Worm (Caenorhabditis elegans): Measurements from ENCODE around the gene Y75B8A.31.

Gene Y75B8A.31

DNA sequence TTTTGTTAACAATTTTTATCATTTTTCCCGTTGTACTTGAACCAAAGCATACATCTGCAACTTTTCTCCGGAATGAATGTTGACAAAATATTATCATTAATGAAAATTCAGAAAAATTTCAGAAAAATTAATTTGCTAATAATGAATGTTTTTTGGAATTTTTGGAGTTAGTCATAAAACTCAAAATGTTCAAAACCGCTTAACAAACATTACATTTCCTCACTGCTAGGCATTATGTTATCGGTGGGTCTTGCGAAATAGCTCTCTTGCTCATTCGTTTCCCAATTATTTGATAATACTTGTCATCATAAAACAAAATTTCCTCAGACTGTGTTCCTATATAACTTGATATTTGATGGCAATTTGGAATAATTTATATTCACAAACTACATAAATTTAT is 38.6 kb upstream of the Y75B8A.31 start, which contains the start of gene Y75B8A.39:
Gene Y75B8A.39, plus strand, starts transcription at position 301 of the 400 bp plus-strand sequence.
- TF ChIP-seq pqm-1 (tag; optimal IDR thresholded peaks at IDR 0.05) (peak; percentile 20), nhr-42 (GFP tag; IDR thresholded peaks at IDR 0.05) (no peak), php-3 (GFP tag; IDR thresholded peaks at IDR 0.05) (0 out of 2 replicates have a peak, but pooled peaks have one; percentile 17), ceh-20 (GFP tag; IDR thresholded peaks at IDR 0.05) (no peak), snpc-1.2 (GFP tag; IDR thresholded peaks at IDR 0.05) (no peak), duxl-1 (tag; optimal IDR thresholded peaks at IDR 0.05; ENCODE audit: poor library complexity) (no peak), hmg-1.1 (GFP tag; IDR thresholded peaks at IDR 0.05) (no peak)

DNA sequence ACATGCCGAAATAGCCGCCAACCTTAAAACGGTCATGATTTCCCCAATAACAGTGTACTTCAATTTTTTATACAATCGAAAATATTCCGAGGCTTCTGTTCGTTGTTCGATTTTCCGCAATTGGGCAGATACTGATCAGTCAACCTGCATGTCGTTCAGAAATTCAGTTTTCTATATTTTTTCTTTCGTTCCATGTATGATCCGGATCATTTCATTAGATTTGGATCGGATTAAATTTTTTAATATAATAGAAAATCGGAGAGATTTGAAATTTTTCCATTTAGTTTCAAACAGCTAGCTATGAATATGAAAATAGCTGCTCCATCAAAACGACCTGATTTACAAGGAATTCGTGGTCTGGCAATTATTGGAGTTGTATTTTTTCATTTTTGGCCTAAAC is 36.3 kb upstream of the Y75B8A.31 start, which contains the start of gene Y75B8A.37:
Gene Y75B8A.37, plus strand, starts transcription at position 301 of the 400 bp plus-strand sequence.
- TF ChIP-seq lin-38 (GFP tag; IDR thresholded peaks at IDR 0.05) (no peak), nhr-48 (tag; optimal IDR thresholded peaks at IDR 0.05) (no peak), Y75B8A.6 (GFP tag; IDR thresholded peaks at IDR 0.05) (no peak), dve-1 (tag; optimal IDR thresholded peaks at IDR 0.05; ENCODE audit: insufficient read depth) (no peak), hlh-11 (tag; optimal IDR thresholded peaks at IDR 0.05) (no peak), daf-16 (GFP tag; optimal IDR thresholded peaks at IDR 0.05) (no peak), daf-16 (tag; optimal IDR thresholded peaks at IDR 0.05) (no peak), mdl-1 (tag; optimal IDR thresholded peaks at IDR 0.05) (no peak), attf-4 (tag; optimal IDR thresholded peaks at IDR 0.05) (no peak), php-3 (GFP tag; IDR thresholded peaks at IDR 0.05) (no peak), zip-2 (tag; optimal IDR thresholded peaks at IDR 0.05) (no peak), nhr-11 (tag; optimal IDR thresholded peaks at IDR 0.05) (no peak)

DNA sequence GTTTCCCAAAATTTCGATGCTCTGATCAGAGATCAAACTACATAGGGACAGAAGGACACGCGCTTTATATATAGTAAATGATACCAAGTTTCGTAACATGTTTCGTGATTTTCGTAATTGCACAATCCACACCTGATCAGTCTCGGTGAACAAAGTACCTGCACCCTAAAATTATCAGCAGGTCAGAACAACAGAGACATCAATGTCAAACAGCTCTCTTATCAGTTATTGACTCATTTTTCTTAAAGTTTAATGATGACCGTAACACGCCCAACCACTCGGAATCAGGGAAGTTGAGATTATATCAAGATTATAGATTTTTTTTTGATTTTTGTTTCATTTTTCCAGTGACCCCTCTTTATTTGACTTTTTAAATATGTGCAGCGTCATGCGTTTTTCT is 34.0 kb upstream of the Y75B8A.31 start:
- peak; percentile 76 for TF ChIP-seq dve-1 (tag; optimal IDR thresholded peaks at IDR 0.05; ENCODE audit: insufficient read depth)
- no peak for TF ChIP-seq ZK546.5 (tag; optimal IDR thresholded peaks at IDR 0.05)
- TF ChIP-seq egl-27 (tag; optimal IDR thresholded peaks at IDR 0.05) = no peak
- TF ChIP-seq pqm-1 (tag; optimal IDR thresholded peaks at IDR 0.05) = peak; percentile 86
- TF ChIP-seq nhr-41 (GFP tag; IDR thresholded peaks at IDR 0.05) = peak; percentile 92
- TF ChIP-seq Y5F2A.4 (GFP tag; optimal IDR thresholded peaks at IDR 0.05) = no peak
- no peak for TF ChIP-seq nhr-11 (tag; optimal IDR thresholded peaks at IDR 0.05)
- TF ChIP-seq lin-13 (GFP tag; optimal IDR thresholded peaks at IDR 0.05) = peak; percentile 38
- peak in 1 of 2 experiments; percentile 90 for TF ChIP-seq unc-62 (GFP tag; optimal IDR thresholded peaks at IDR 0.05 in 1 of 2)
- no peak for TF ChIP-seq unc-62 (tag; optimal IDR thresholded peaks at IDR 0.05)
- TF ChIP-seq php-3 (GFP tag; IDR thresholded peaks at IDR 0.05) = peak; percentile 88
- peak; percentile 24; the same call in 1 of the 2 replicates for TF ChIP-seq lin-38 (GFP tag; IDR thresholded peaks at IDR 0.05)
- TF ChIP-seq nhr-6 (tag; optimal IDR thresholded peaks at IDR 0.05) = peak; percentile 81
- no peak for TF ChIP-seq daf-16 (GFP tag; optimal IDR thresholded peaks at IDR 0.05)
- TF ChIP-seq daf-16 (tag; optimal IDR thresholded peaks at IDR 0.05) = peak; percentile 88
- peak; percentile 83 for TF ChIP-seq nhr-28 (tag; optimal IDR thresholded peaks at IDR 0.05)
- TF ChIP-seq dmd-6 (GFP tag; IDR thresholded peaks at IDR 0.05) = peak; percentile 86
- TF ChIP-seq T20F7.1 (GFP tag; optimal IDR thresholded peaks at IDR 0.05) = no peak
- TF ChIP-seq hlh-30 (tag; optimal IDR thresholded peaks at IDR 0.05; ENCODE audit: insufficient read depth) = peak; percentile 49
- no peak for TF ChIP-seq ztf-7 (tag; optimal IDR thresholded peaks at IDR 0.05)
- TF ChIP-seq mes-2 (tag; optimal IDR thresholded peaks at IDR 0.05; ENCODE audit: poor library complexity, severe bottlenecking) = peak; percentile 4
- no peak for TF ChIP-seq mep-1 (tag; optimal IDR thresholded peaks at IDR 0.05)
- TF ChIP-seq hlh-11 (tag; optimal IDR thresholded peaks at IDR 0.05) = peak; percentile 79
- TF ChIP-seq lin-1 (GFP tag; IDR thresholded peaks at IDR 0.05) = peak; percentile 87
- TF ChIP-seq D1046.2 (GFP tag; IDR thresholded peaks at IDR 0.05) = no peak

DNA sequence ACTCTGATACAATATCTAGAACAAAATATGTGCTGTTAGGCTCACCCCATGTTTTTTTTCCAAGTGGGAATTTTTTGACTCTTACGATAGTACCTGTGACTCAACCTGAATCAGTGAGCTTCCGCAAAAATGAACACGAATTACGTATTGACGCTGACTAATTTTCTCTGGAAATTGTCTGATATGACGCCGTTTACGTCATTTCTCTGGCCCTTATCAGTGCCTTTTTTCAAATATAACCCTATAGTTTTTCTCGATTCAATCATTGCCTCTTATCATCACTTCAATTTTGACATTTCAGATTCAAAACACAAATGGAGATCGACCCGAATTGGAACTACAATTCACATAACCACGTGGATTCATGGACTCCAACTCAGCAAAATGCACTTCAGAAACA is 32.6 kb upstream of the Y75B8A.31 start, which contains the start of gene Y75B8A.28:
Gene Y75B8A.28, plus strand, starts transcription at position 296 of the 400 bp plus-strand sequence.
- TF ChIP-seq mep-1 (tag; optimal IDR thresholded peaks at IDR 0.05) (no peak), daf-16 (GFP tag; optimal IDR thresholded peaks at IDR 0.05) (no peak), daf-16 (tag; optimal IDR thresholded peaks at IDR 0.05) (peak; percentile 77), dmd-6 (GFP tag; IDR thresholded peaks at IDR 0.05) (peak; percentile 88), pqm-1 (tag; optimal IDR thresholded peaks at IDR 0.05) (peak; percentile 94), mes-2 (tag; optimal IDR thresholded peaks at IDR 0.05; ENCODE audit: poor library complexity, severe bottlenecking) (peak; percentile 13), nhr-102 (tag; optimal IDR thresholded peaks at IDR 0.05) (peak; percentile 6), zfp-3 (GFP tag; conservative IDR thresholded peaks at IDR 0.05) (no peak), dve-1 (tag; optimal IDR thresholded peaks at IDR 0.05; ENCODE audit: insufficient read depth) (peak; percentile 69), nhr-77 (tag; optimal IDR thresholded peaks at IDR 0.05) (peak; percentile 47), jun-1 (tag; optimal IDR thresholded peaks at IDR 0.05) (peak; percentile 37), lin-1 (GFP tag; IDR thresholded peaks at IDR 0.05) (peak; percentile 67; the same call in 1 of the 2 replicates), tra-1 (GFP tag; IDR thresholded peaks at IDR 0.05) (no peak), nhr-28 (tag; optimal IDR thresholded peaks at IDR 0.05) (peak; percentile 84), hmg-1.1 (GFP tag; IDR thresholded peaks at IDR 0.05) (no peak), hlh-11 (tag; optimal IDR thresholded peaks at IDR 0.05) (peak; percentile 78), lsy-2 (tag; optimal IDR thresholded peaks at IDR 0.05) (peak in 1 of 2 experiments; percentile 34), php-3 (GFP tag; IDR thresholded peaks at IDR 0.05) (0 out of 2 replicates have a peak, but pooled peaks have one; percentile 24), nhr-41 (GFP tag; IDR thresholded peaks at IDR 0.05) (peak; percentile 45; the same call in 1 of the 2 replicates), nhr-6 (tag; optimal IDR thresholded peaks at IDR 0.05) (peak; percentile 27), vab-7 (GFP tag; IDR thresholded peaks at IDR 0.05) (no peak)
